Fruit fly (Drosophila melanogaster) whole organism: ENCODE results near the gene Tango6.

ENCODE experiments used
- CG8478 ChIP-seq: fragments of >200 bp; optimal IDR thresholded peaks from 2 replicates; lab custom pipeline; 2018; ENCODE audit warnings: inconsistent platforms
- Dll ChIP-seq: fragments of >200 bp; optimal IDR thresholded peaks from 2 replicates; lab custom pipeline; 2017
- EcR ChIP-seq, 2 experiments: fragments of >200 bp; optimal IDR thresholded peaks; 2 replicates each; lab custom pipeline; 2017; ENCODE audit warnings: missing biosample characterization in 2 of 2, missing genetic modification characterization in 2 of 2, missing genetic modification reagents in 2 of 2
- pan ChIP-seq: fragments of >200 bp; optimal IDR thresholded peaks from 2 replicates; lab custom pipeline; 2017
- psq ChIP-seq: fragments of >200 bp; optimal IDR thresholded peaks from 2 replicates; lab custom pipeline; 2017
- usp ChIP-seq: fragments of >200 bp; optimal IDR thresholded peaks from 2 replicates; lab custom pipeline; 2017; ENCODE audit warnings: missing biosample characterization, missing genetic modification characterization, mixed read lengths

DNA sequence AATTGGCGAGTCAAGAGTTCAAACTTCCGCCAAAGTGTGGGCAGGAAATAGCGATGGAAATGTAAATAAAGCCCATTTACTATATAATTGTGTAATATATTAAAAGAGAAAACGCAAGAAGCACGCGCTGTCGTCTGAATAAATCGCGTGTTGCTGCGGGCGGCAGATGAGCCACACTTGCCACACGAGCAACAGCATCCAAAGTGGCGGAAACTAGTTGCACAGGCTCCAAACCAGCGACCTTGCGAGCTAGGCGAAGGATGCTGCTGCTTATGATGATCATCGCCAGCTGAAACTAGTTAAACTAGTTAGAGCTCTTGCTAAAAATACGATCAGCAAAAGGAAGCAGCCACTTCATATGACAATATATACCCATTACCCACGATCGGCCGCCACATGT lies 10.6 kb downstream of the Tango6 start:
- TF ChIP-seq EcR (GFP tag; optimal IDR thresholded peaks at IDR 0.05; lab: Kevin White, UChicago) (no peak), pan (lab: Kevin White, UChicago) (no peak), psq (lab: Kevin White, UChicago) (no peak), Dll (lab: Kevin White, UChicago) (no peak), usp (GFP tag; lab: Kevin White, UChicago) (no peak), CG8478 (lab: Kevin White, UChicago) (no peak)
